Worm (Caenorhabditis elegans) whole organism, L1 larva: ENCODE data around the gene nhr-58.

Source experiments
- alr-1 ChIP-seq: fragments of 200-800 bp; sonication (Bioruptor generic); optimal IDR thresholded peaks from 2 replicates; lab custom pipeline; 2018; ENCODE audit warnings: borderline replicate concordance, mild to moderate bottlenecking, missing genetic modification characterization, missing compliant biosample characterization
- ces-1 ChIP-seq: fragments of 150-350 bp; optimal IDR thresholded peaks from 2 replicates; lab custom pipeline; 2014; ENCODE audit warnings: missing biosample characterization, missing genetic modification reagents, missing genetic modification characterization
- efl-1 ChIP-seq, 4 experiments: fragments of 150-350 bp; optimal IDR thresholded peaks in 3 of 4; peaks in 1 of 4; 1 replicate in 1 of 4; 2 replicates in 3 of 4; lab custom pipeline; 2014; ENCODE audit warnings: missing biosample characterization in 2 of 4, missing genetic modification characterization in 2 of 4, missing genetic modification reagents in 2 of 4
- lin-13 ChIP-seq: fragments of 150-350 bp; optimal IDR thresholded peaks from 2 replicates; lab custom pipeline; 2014; ENCODE audit warnings: missing biosample characterization, missing genetic modification reagents, missing genetic modification characterization
- mdl-1 ChIP-seq, 2 experiments: fragments of 150-350 bp; optimal IDR thresholded peaks; 2 replicates each; lab custom pipeline; 2014 to 2017; ENCODE audit warnings: missing biosample characterization in 2 of 2, missing genetic modification characterization in 2 of 2, inconsistent platforms in 1 of 2
- mep-1 ChIP-seq: fragments of 150-350 bp; optimal IDR thresholded peaks from 2 replicates; lab custom pipeline; 2014; ENCODE audit warnings: missing biosample characterization, missing genetic modification characterization
- nhr-11 ChIP-seq: fragments of 150-350 bp; optimal IDR thresholded peaks from 2 replicates; lab custom pipeline; 2014; ENCODE audit warnings: missing biosample characterization, missing genetic modification characterization
- nhr-28 ChIP-seq: fragments of 150-350 bp; optimal IDR thresholded peaks from 2 replicates; lab custom pipeline; 2014; ENCODE audit warnings: missing biosample characterization, missing genetic modification characterization
- nhr-47 ChIP-seq: sonication (generic microtip); optimal IDR thresholded peaks from 2 replicates; lab custom pipeline; 2016; ENCODE audit warnings: mild to moderate bottlenecking, missing genetic modification characterization, moderate library complexity, missing compliant biosample characterization
- sptf-1 ChIP-seq: fragments of 150-350 bp; optimal IDR thresholded peaks from 2 replicates; lab custom pipeline; 2014; ENCODE audit warnings: missing biosample characterization, missing genetic modification characterization
- unc-62 ChIP-seq: fragments of 150-350 bp; optimal IDR thresholded peaks from 2 replicates; lab custom pipeline; 2014; ENCODE audit warnings: missing biosample characterization, missing genetic modification reagents, missing genetic modification characterization
- ztf-11 ChIP-seq, 2 experiments: sonication (generic microtip); optimal IDR thresholded peaks; 2 replicates each; lab custom pipeline; 2016 to 2017; ENCODE audit warnings: missing genetic modification characterization in 2 of 2, missing biosample characterization in 1 of 2, missing compliant biosample characterization in 1 of 2

DNA sequence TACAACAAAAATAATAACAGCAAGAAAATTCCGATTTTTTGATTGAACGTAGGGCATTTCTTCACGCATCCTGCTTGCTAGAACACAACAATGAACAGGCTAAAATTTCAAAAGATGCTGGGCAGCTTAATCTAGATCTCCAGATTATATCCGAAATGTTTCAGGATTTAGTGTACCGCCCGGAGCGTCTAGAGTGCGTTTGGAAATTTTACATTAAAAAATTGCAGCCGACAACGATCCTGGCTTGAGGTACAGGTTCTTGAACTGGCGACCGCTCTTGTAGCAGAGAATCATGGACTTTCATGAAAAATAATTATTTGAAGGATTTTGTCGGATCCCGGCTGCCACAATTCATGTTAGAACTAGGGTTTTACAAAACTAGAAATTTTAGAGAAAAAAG is 15.9 kb downstream of the nhr-58 start, which contains the start of gene C14C6.6:
- TF ChIP-seq ztf-11 (tag; optimal IDR thresholded peaks at IDR 0.05; lab: Kevin White, UChicago) (no peak), mdl-1 (tag; optimal IDR thresholded peaks at IDR 0.05; lab: Kevin White, UChicago) (no peak), nhr-11 (no peak), lin-13 (GFP tag; lab: Kevin White, UChicago) (no peak), efl-1 (optimal IDR thresholded peaks at IDR 0.05; lab: Kevin White, UChicago) (no peak), efl-1 (GFP tag; optimal IDR thresholded peaks at IDR 0.05 in 1 of 2; lab: Kevin White, UChicago) (no peak), alr-1 (tag; lab: Kevin White, UChicago) (no peak), mep-1 (tag; lab: Kevin White, UChicago) (no peak), ces-1 (GFP tag; lab: Kevin White, UChicago) (no peak), unc-62 (GFP tag; lab: Kevin White, UChicago) (no peak), nhr-47 (tag; lab: Kevin White, UChicago) (no peak), nhr-28 (tag; lab: Kevin White, UChicago) (no peak), sptf-1 (tag; lab: Kevin White, UChicago) (no peak)
